Fruit fly (Drosophila melanogaster) whole organism, embryonic: ENCODE data around the gene Alg9.
A peak's percentile ranks its signal among the peaks of the same experiment; 100 is the strongest.

Experiments
- B-H2 ChIP-seq: fragments of 200-800 bp; sonication (Bioruptor generic); optimal IDR thresholded peaks from 2 replicates; lab custom pipeline; 2018; ENCODE audit warnings: missing biosample characterization, mild to moderate bottlenecking, missing genetic modification characterization
- CG10462 ChIP-seq: fragments of 200-800 bp; sonication (Bioruptor generic); optimal IDR thresholded peaks from 2 replicates; lab custom pipeline; 2016; ENCODE audit warnings: missing biosample characterization, missing genetic modification characterization
- CG10959 ChIP-seq: fragments of 200-800 bp; sonication (Bioruptor generic); IDR thresholded peaks from 2 replicates; pipeline ENCODE4 v1.3.6; 2022; ENCODE audit warnings: missing biosample characterization, missing genetic modification characterization
- CG11560 ChIP-seq: fragments of 200-800 bp; sonication (Bioruptor generic); IDR thresholded peaks from 3 replicates; pipeline ENCODE4 v1.3.6; 2022; ENCODE audit warnings: missing biosample characterization, missing genetic modification characterization
- CG12942 ChIP-seq: fragments of 200-800 bp; sonication (Bioruptor generic); optimal IDR thresholded peaks from 3 replicates; lab custom pipeline; 2016; ENCODE audit warnings: missing biosample characterization, missing genetic modification characterization
- CG13287 ChIP-seq: fragments of 200-800 bp; sonication (Bioruptor generic); IDR thresholded peaks from 2 replicates; pipeline ENCODE4 v1.3.6; 2022; ENCODE audit warnings: missing biosample characterization, missing genetic modification characterization; ENCODE audit not compliant: partially characterized antibody
- CG14050 ChIP-seq: fragments of 200-800 bp; sonication (Bioruptor generic); IDR thresholded peaks from 3 replicates; pipeline ENCODE4 v1.3.6; 2022; ENCODE audit warnings: missing biosample characterization, missing genetic modification characterization
- CG14860 ChIP-seq: fragments of 200-800 bp; sonication (Bioruptor generic); IDR thresholded peaks from 3 replicates; pipeline ENCODE4 v1.3.6; 2022; ENCODE audit warnings: missing biosample characterization, missing genetic modification characterization; ENCODE audit not compliant: partially characterized antibody
- CG15479 ChIP-seq: fragments of 200-800 bp; sonication (Bioruptor generic); optimal IDR thresholded peaks from 3 replicates; lab custom pipeline; 2019; ENCODE audit warnings: missing biosample characterization, mild to moderate bottlenecking, missing genetic modification characterization, moderate library complexity
- CG16779 ChIP-seq: fragments of 200-800 bp; sonication (Bioruptor generic); IDR thresholded peaks from 2 replicates; pipeline ENCODE4 v1.3.6; 2022; ENCODE audit warnings: missing biosample characterization, missing genetic modification characterization
- CG16813 ChIP-seq: fragments of 200-800 bp; sonication (Bioruptor generic); IDR thresholded peaks from 3 replicates; pipeline ENCODE4 v1.3.6; 2022; ENCODE audit warnings: missing biosample characterization, missing genetic modification characterization; ENCODE audit not compliant: partially characterized antibody
- CG16863 ChIP-seq: fragments of 200-800 bp; sonication (Bioruptor generic); optimal IDR thresholded peaks from 3 replicates; lab custom pipeline; 2016; ENCODE audit warnings: missing biosample characterization, missing genetic modification characterization
- CG17186 ChIP-seq: fragments of 200-800 bp; sonication (Bioruptor generic); optimal IDR thresholded peaks from 3 replicates; lab custom pipeline; 2017; ENCODE audit warnings: missing biosample characterization, missing genetic modification reagents, missing genetic modification characterization
- CG17359 ChIP-seq: fragments of 200-800 bp; sonication (Bioruptor generic); optimal IDR thresholded peaks from 3 replicates; lab custom pipeline; 2018; ENCODE audit warnings: missing biosample characterization, mild to moderate bottlenecking, missing genetic modification characterization, moderate library complexity
- CG17612 ChIP-seq: fragments of 200-800 bp; sonication (Bioruptor generic); IDR thresholded peaks from 2 replicates; pipeline ENCODE4 v1.3.6; 2022; ENCODE audit warnings: missing biosample characterization, missing genetic modification characterization
- CG2875 ChIP-seq: fragments of 200-800 bp; sonication (Bioruptor generic); optimal IDR thresholded peaks from 2 replicates; lab custom pipeline; 2017; ENCODE audit warnings: missing biosample characterization, mild to moderate bottlenecking, missing genetic modification characterization, missing genetic modification reagents
- CG3065 ChIP-seq: fragments of 200-800 bp; sonication (Bioruptor generic); optimal IDR thresholded peaks from 2 replicates; lab custom pipeline; 2016; ENCODE audit warnings: missing biosample characterization, missing genetic modification characterization
- CG6254 ChIP-seq: fragments of 200-800 bp; sonication (Bioruptor generic); optimal IDR thresholded peaks from 3 replicates; lab custom pipeline; 2017; ENCODE audit warnings: mild to moderate bottlenecking, missing biosample characterization, missing genetic modification reagents, missing genetic modification characterization
- CG6272 ChIP-seq: fragments of 200-800 bp; sonication (Bioruptor generic); IDR thresholded peaks from 2 replicates; pipeline ENCODE4 v1.3.6; 2022; ENCODE audit warnings: missing biosample characterization, missing genetic modification characterization
- CG7271 ChIP-seq: fragments of 200-800 bp; sonication (Bioruptor generic); optimal IDR thresholded peaks from 2 replicates; lab custom pipeline; 2018; ENCODE audit warnings: missing biosample characterization, mild to moderate bottlenecking, missing genetic modification characterization, moderate library complexity
- CG7786 ChIP-seq: fragments of 200-800 bp; sonication (Bioruptor generic); optimal IDR thresholded peaks from 2 replicates; lab custom pipeline; 2016; ENCODE audit warnings: missing biosample characterization, missing genetic modification characterization
- CG7928 ChIP-seq: fragments of 200-800 bp; sonication (Bioruptor generic); optimal IDR thresholded peaks from 2 replicates; lab custom pipeline; 2017; ENCODE audit warnings: missing biosample characterization, mild to moderate bottlenecking, missing genetic modification characterization
- CG8359 ChIP-seq: fragments of 200-800 bp; sonication (Bioruptor generic); optimal IDR thresholded peaks from 2 replicates; lab custom pipeline; 2017; ENCODE audit warnings: missing biosample characterization, mild to moderate bottlenecking, missing genetic modification characterization, borderline replicate concordance
- CG9215 ChIP-seq: fragments of 200-800 bp; sonication (Bioruptor generic); IDR thresholded peaks from 2 replicates; pipeline ENCODE4 v1.3.6; 2022; ENCODE audit warnings: missing biosample characterization, missing genetic modification characterization
- CrebB ChIP-seq: fragments of 200-800 bp; sonication (Bioruptor generic); optimal IDR thresholded peaks from 3 replicates; lab custom pipeline; 2018; ENCODE audit warnings: missing biosample characterization, mild to moderate bottlenecking, missing genetic modification characterization
- Dfd ChIP-seq, 2 experiments: fragments of >200 bp; optimal IDR thresholded peaks; 2 replicates each; lab custom pipeline; 2017; ENCODE audit warnings: missing biosample characterization in 2 of 2, missing genetic modification characterization in 2 of 2
- Doc3 ChIP-seq: fragments of 200-800 bp; sonication (Bioruptor generic); IDR thresholded peaks from 3 replicates; pipeline ENCODE4 v1.3.6; 2022; ENCODE audit warnings: missing biosample characterization, missing genetic modification characterization; ENCODE audit not compliant: partially characterized antibody
- Hmr ChIP-seq: fragments of 200-800 bp; sonication (Bioruptor generic); optimal IDR thresholded peaks from 3 replicates; lab custom pipeline; 2017; ENCODE audit warnings: mild to moderate bottlenecking, missing biosample characterization, missing genetic modification reagents, missing genetic modification characterization
- Hr78 ChIP-seq, 2 experiments: fragments of 200-800 bp in 1 of 2; fragments of >200 bp in 1 of 2; sonication (Bioruptor generic) in 1 of 2; optimal IDR thresholded peaks; 2 replicates each; lab custom pipeline; 2017 to 2019; ENCODE audit warnings: missing biosample characterization in 2 of 2, missing genetic modification characterization in 2 of 2, mild to moderate bottlenecking in 1 of 2, moderate library complexity in 1 of 2
- Lhr ChIP-seq: fragments of 200-800 bp; sonication (Bioruptor generic); optimal IDR thresholded peaks from 3 replicates; lab custom pipeline; 2017; ENCODE audit warnings: mild to moderate bottlenecking, missing biosample characterization, missing genetic modification reagents, missing genetic modification characterization
- ara ChIP-seq: fragments of 200-800 bp; sonication (Bioruptor generic); IDR thresholded peaks from 2 replicates; pipeline ENCODE4 v1.3.6; 2022; ENCODE audit warnings: missing biosample characterization, missing genetic modification characterization
- az2 ChIP-seq: fragments of 200-800 bp; sonication (Bioruptor generic); optimal IDR thresholded peaks from 3 replicates; lab custom pipeline; 2016; ENCODE audit warnings: missing biosample characterization, missing genetic modification characterization
- croc ChIP-seq: fragments of 200-800 bp; sonication (Bioruptor generic); conservative IDR thresholded peaks from 3 replicates; pipeline ENCODE4 v1.3.6; 2022; ENCODE audit warnings: missing biosample characterization, missing genetic modification characterization
- fu2 ChIP-seq: fragments of 200-800 bp; sonication (Bioruptor generic); optimal IDR thresholded peaks from 2 replicates; lab custom pipeline; 2016; ENCODE audit warnings: missing biosample characterization, missing genetic modification characterization
- gce ChIP-seq: fragments of 200-800 bp; sonication (Bioruptor generic); IDR thresholded peaks from 3 replicates; pipeline ENCODE4 v1.3.6; 2022; ENCODE audit warnings: missing biosample characterization, missing genetic modification characterization
- gfzf ChIP-seq: fragments of 200-800 bp; sonication (Bioruptor generic); optimal IDR thresholded peaks from 2 replicates; lab custom pipeline; 2016; ENCODE audit warnings: missing biosample characterization, mild to moderate bottlenecking, missing genetic modification characterization, moderate library complexity
- hbn ChIP-seq: fragments of 200-800 bp; sonication (Bioruptor generic); IDR thresholded peaks from 2 replicates; pipeline ENCODE4 v1.3.6; 2022; ENCODE audit warnings: missing biosample characterization, missing genetic modification characterization; ENCODE audit not compliant: partially characterized antibody
- kah ChIP-seq: fragments of 200-800 bp; sonication (Bioruptor generic); optimal IDR thresholded peaks from 2 replicates; lab custom pipeline; 2018; ENCODE audit warnings: missing biosample characterization, mild to moderate bottlenecking, missing genetic modification characterization
- kay ChIP-seq: fragments of 200-800 bp; sonication (Bioruptor generic); optimal IDR thresholded peaks from 2 replicates; lab custom pipeline; 2016; ENCODE audit warnings: missing biosample characterization, missing genetic modification characterization
- lilli ChIP-seq: fragments of 200-800 bp; sonication (Bioruptor generic); optimal IDR thresholded peaks from 3 replicates; lab custom pipeline; 2016; ENCODE audit warnings: missing biosample characterization, missing genetic modification characterization
- mam ChIP-seq: fragments of 200-800 bp; sonication (Bioruptor generic); optimal IDR thresholded peaks from 3 replicates; lab custom pipeline; 2016; ENCODE audit warnings: missing biosample characterization, missing genetic modification characterization
- mirr ChIP-seq: fragments of 200-800 bp; sonication (Bioruptor generic); optimal IDR thresholded peaks from 3 replicates; lab custom pipeline; 2018; ENCODE audit warnings: missing biosample characterization, mild to moderate bottlenecking, missing genetic modification characterization
- odd ChIP-seq: fragments of 200-800 bp; sonication (Bioruptor generic); optimal IDR thresholded peaks from 2 replicates; lab custom pipeline; 2017; ENCODE audit warnings: missing biosample characterization, mild to moderate bottlenecking, missing genetic modification characterization
- p53 ChIP-seq: fragments of 200-800 bp; sonication (Bioruptor generic); optimal IDR thresholded peaks from 2 replicates; lab custom pipeline; 2016; ENCODE audit warnings: missing biosample characterization, missing genetic modification characterization
- pan ChIP-seq, 4 experiments: fragments of >200 bp in 3 of 4; fragments of 200-800 bp in 1 of 4; sonication (Bioruptor generic) in 1 of 4; optimal IDR thresholded peaks in 3 of 4; IDR thresholded peaks in 1 of 4; 2 replicates each; pipeline versions ENCODE4 v1.3.6 to Lab custom; 2017 to 2022; ENCODE audit warnings: missing biosample characterization in 2 of 4, missing genetic modification characterization in 2 of 4, mixed read lengths in 1 of 4
- sens-2 ChIP-seq: fragments of 200-800 bp; sonication (Bioruptor generic); IDR thresholded peaks from 2 replicates; pipeline ENCODE4 v1.3.6; 2022; ENCODE audit warnings: missing biosample characterization, missing genetic modification characterization
- stc ChIP-seq: fragments of 200-800 bp; sonication (Bioruptor generic); IDR thresholded peaks from 2 replicates; pipeline ENCODE4 v1.3.6; 2022; ENCODE audit warnings: missing biosample characterization, missing genetic modification characterization
- yki ChIP-seq: fragments of >200 bp; optimal IDR thresholded peaks from 3 replicates; lab custom pipeline; 2018
- z ChIP-seq: fragments of 200-800 bp; sonication (Bioruptor generic); IDR thresholded peaks from 3 replicates; pipeline ENCODE4 v1.3.6; 2022; ENCODE audit warnings: missing biosample characterization, missing genetic modification characterization

Alg9 gene

dm6 chr3R:25247379-25247869, 26.0 kb downstream of the Alg9 start, which contains the start of the genes RpS27 and Nup37 (continued):
- TF ChIP-seq CG6272 (GFP tag; lab: Robert Waterston, UW), result peak; percentile 91
- peak; percentile 97 for TF ChIP-seq sens-2 (GFP tag; lab: Robert Waterston, UW)
- TF ChIP-seq yki, result no peak
- TF ChIP-seq CG14050 (GFP tag; lab: Robert Waterston, UW), result peak; percentile 93
- TF ChIP-seq Lhr, result peak; percentile 97
- peak; percentile 93 for TF ChIP-seq kay (GFP tag; lab: Kevin White, UChicago)
- no peak for TF ChIP-seq hbn (GFP tag; lab: Robert Waterston, UW)
- peak; percentile 98 for TF ChIP-seq p53 (GFP tag; lab: Kevin White, UChicago)
- TF ChIP-seq CG16863 (GFP tag; lab: Kevin White, UChicago), result peak; percentile 98
- peak; percentile 82 for TF ChIP-seq CG7928 (GFP tag; lab: Kevin White, UChicago)
- peak; percentile 93 for TF ChIP-seq CG17612
- TF ChIP-seq kah, result peak; percentile 94
- peak; percentile 96 for TF ChIP-seq lilli (GFP tag; lab: Kevin White, UChicago)
- TF ChIP-seq az2 (GFP tag; lab: Kevin White, UChicago), result peak; percentile 95
- TF ChIP-seq stc, result peak; percentile 93
- no peak for TF ChIP-seq Doc3 (GFP tag; lab: Robert Waterston, UW)
- peak; percentile 98 for TF ChIP-seq CG2875
- TF ChIP-seq CG8359 (GFP tag; lab: Kevin White, UChicago), result peak; percentile 94
- no peak for TF ChIP-seq Hr78 (GFP tag; optimal IDR thresholded peaks at IDR 0.05; lab: Kevin White, UChicago)
- TF ChIP-seq ara, result peak; percentile 95
- TF ChIP-seq CG6254 (GFP tag; lab: Kevin White, UChicago), result peak; percentile 89
- peak; percentile 96 for TF ChIP-seq CG17186 (GFP tag; lab: Kevin White, UChicago)
- peak; percentile 98 for TF ChIP-seq CG3065 (GFP tag; lab: Kevin White, UChicago)
- TF ChIP-seq B-H2 (GFP tag; lab: Kevin White, UChicago), result peak; percentile 100
- TF ChIP-seq gfzf, result peak; percentile 96
- peak; percentile 99 for TF ChIP-seq Hmr (GFP tag; lab: Kevin White, UChicago)
- no peak for TF ChIP-seq pan (optimal IDR thresholded peaks at IDR 0.05; lab: Kevin White, UChicago)
- TF ChIP-seq pan (GFP tag; optimal IDR thresholded peaks at IDR 0.05 in 1 of 2, IDR thresholded peaks at IDR 0.05 in 1 of 2), result peak in 1 of 2 experiments; percentile 97
- peak; percentile 93 for TF ChIP-seq CG10462 (GFP tag; lab: Kevin White, UChicago)
- peak; percentile 98 for TF ChIP-seq gce
- peak; percentile 95 for TF ChIP-seq CG10959
- TF ChIP-seq CrebB (tag; lab: Kevin White, UChicago), result peak; percentile 99
- peak; percentile 78 for TF ChIP-seq z (GFP tag; lab: Robert Waterston, UW)
- TF ChIP-seq CG14860, result no peak
- TF ChIP-seq fu2, result peak; percentile 98
- peak; percentile 14; the same call in 1 of the 2 replicates for TF ChIP-seq CG13287 (GFP tag; lab: Robert Waterston, UW)
- TF ChIP-seq odd (GFP tag; lab: Kevin White, UChicago), result peak; percentile 99
- TF ChIP-seq mirr (GFP tag; lab: Kevin White, UChicago), result peak; percentile 100
- TF ChIP-seq CG7786 (GFP tag; lab: Kevin White, UChicago), result peak; percentile 98
- peak; percentile 97 for TF ChIP-seq CG17359
- peak; percentile 99 for TF ChIP-seq CG7271 (tag; lab: Kevin White, UChicago)
- TF ChIP-seq CG15479 (GFP tag; lab: Kevin White, UChicago), result peak; percentile 75
- peak; percentile 91 for TF ChIP-seq CG9215
- TF ChIP-seq CG12942, result peak; percentile 97
- TF ChIP-seq mam (GFP tag; lab: Kevin White, UChicago), result peak; percentile 98
- no peak for TF ChIP-seq Dfd (GFP tag; optimal IDR thresholded peaks at IDR 0.05; lab: Kevin White, UChicago)
- TF ChIP-seq CG11560 (tag; lab: Robert Waterston, UW), result peak; percentile 89
- TF ChIP-seq CG16813 (GFP tag; lab: Robert Waterston, UW), result peak; percentile 48; the same call in 2 of the 3 replicates
- TF ChIP-seq CG16779 (GFP tag; lab: Robert Waterston, UW), result peak; percentile 97
- peak; percentile 88 for TF ChIP-seq croc (GFP tag; lab: Robert Waterston, UW)
